Worm (Caenorhabditis elegans): Measurements from ENCODE around the gene srh-52.

Gene srh-52

ce11 chrV:15330314-15330713, 45.8 kb downstream of the srh-52 start, which contains the start of gene srh-295:
Gene srh-295 (plus strand): TSS chrV:15330614.
- TF ChIP-seq nhr-11 (tag; optimal IDR thresholded peaks at IDR 0.05) (no peak), nhr-12 (tag; optimal IDR thresholded peaks at IDR 0.05) (no peak), sma-3 (GFP tag; optimal IDR thresholded peaks at IDR 0.05) (no peak), snpc-4 (tag; optimal IDR thresholded peaks at IDR 0.05) (no peak), lin-11 (tag; optimal IDR thresholded peaks at IDR 0.05) (no peak), alr-1 (tag; optimal IDR thresholded peaks at IDR 0.05) (no peak), nhr-6 (tag; optimal IDR thresholded peaks at IDR 0.05) (no peak)

- TF ChIP-seq nhr-6 (tag; optimal IDR thresholded peaks at IDR 0.05) = no peak
- peak; percentile 72 for TF ChIP-seq fos-1 (tag; optimal IDR thresholded peaks at IDR 0.05)
- TF ChIP-seq mbf-1 (tag; optimal IDR thresholded peaks at IDR 0.05) = no peak
Measured at ce11 chrV:15327745-15328447, 48.2 kb downstream of the srh-52 start, which contains the start of gene ZK1037.6. Gene ZK1037.6 (minus strand): TSS chrV:15327795.

All from whole organism, L2 larva.